Fruit fly (Drosophila melanogaster) whole organism, wandering third instar larva: Measurements from ENCODE around the gene Reck.
A peak's percentile ranks its signal among the peaks of the same experiment; 100 is the strongest.

Experiments used
- Abd-B ChIP-seq: fragments of >200 bp; optimal IDR thresholded peaks from 2 replicates; lab custom pipeline; 2017; ENCODE audit warnings: missing biosample characterization, missing genetic modification characterization
- CG32264 ChIP-seq: fragments of 200-800 bp; sonication (Bioruptor generic); optimal IDR thresholded peaks from 2 replicates; lab custom pipeline; 2016; ENCODE audit warnings: missing biosample characterization, missing genetic modification characterization
- CG9705 ChIP-seq: fragments of 200-800 bp; sonication (Bioruptor generic); optimal IDR thresholded peaks from 2 replicates; lab custom pipeline; 2018; ENCODE audit warnings: missing biosample characterization, mild to moderate bottlenecking, missing genetic modification characterization
- CrebA ChIP-seq: fragments of 200-800 bp; sonication (Bioruptor generic); optimal IDR thresholded peaks from 2 replicates; lab custom pipeline; 2016; ENCODE audit warnings: missing biosample characterization, mild to moderate bottlenecking, missing genetic modification characterization, borderline replicate concordance
- Dfd ChIP-seq: fragments of >200 bp; optimal IDR thresholded peaks from 2 replicates; lab custom pipeline; 2017; ENCODE audit warnings: missing biosample characterization, missing genetic modification characterization
- Dif ChIP-seq: fragments of 200-275, 200-300 bp; sonication (Bioruptor generic); optimal IDR thresholded peaks from 2 replicates; lab custom pipeline; 2018; ENCODE audit warnings: missing biosample characterization, missing genetic modification characterization; ENCODE audit not compliant: partially characterized antibody
- GATAd ChIP-seq: sonication (Bioruptor generic); optimal IDR thresholded peaks from 2 replicates; lab custom pipeline; 2016; ENCODE audit warnings: missing biosample characterization, missing genetic modification characterization
- HLH106 ChIP-seq: fragments of 200-800 bp; optimal IDR thresholded peaks from 3 replicates; lab custom pipeline; 2019; ENCODE audit warnings: missing biosample characterization, mild to moderate bottlenecking, missing genetic modification characterization, moderate library complexity
- Hnf4 ChIP-seq: fragments of 200-800 bp; sonication (Bioruptor generic); optimal IDR thresholded peaks from 2 replicates; lab custom pipeline; 2016; ENCODE audit warnings: missing biosample characterization, mild to moderate bottlenecking, missing genetic modification characterization
- Hr78 ChIP-seq: fragments of >200 bp; optimal IDR thresholded peaks from 2 replicates; lab custom pipeline; 2017; ENCODE audit warnings: missing biosample characterization, missing genetic modification characterization
- Hr83 ChIP-seq: fragments of 200-300 bp; sonication (Bioruptor generic); optimal IDR thresholded peaks from 2 replicates; lab custom pipeline; 2016; ENCODE audit warnings: missing biosample characterization, mild to moderate bottlenecking, missing genetic modification characterization, moderate library complexity; ENCODE audit not compliant: poor library complexity, severe bottlenecking
- Myc ChIP-seq: fragments of >200 bp; optimal IDR thresholded peaks from 2 replicates; lab custom pipeline; 2017
- OdsH ChIP-seq: fragments of 200-800 bp; sonication (Bioruptor generic); optimal IDR thresholded peaks from 2 replicates; lab custom pipeline; 2016; ENCODE audit warnings: missing biosample characterization, mild to moderate bottlenecking, missing genetic modification characterization
- Sp1 ChIP-seq: fragments of 200-800 bp; sonication (Bioruptor generic); optimal IDR thresholded peaks from 3 replicates; lab custom pipeline; 2019; ENCODE audit warnings: missing biosample characterization, mild to moderate bottlenecking, missing genetic modification characterization, moderate library complexity
- Vsx2 ChIP-seq: fragments of 200-300, 225-300 bp; sonication (Bioruptor generic); optimal IDR thresholded peaks from 2 replicates; lab custom pipeline; 2018; ENCODE audit warnings: missing biosample characterization, missing genetic modification characterization; ENCODE audit not compliant: partially characterized antibody
- br ChIP-seq: fragments of 200-800 bp; sonication (Bioruptor generic); optimal IDR thresholded peaks from 2 replicates; lab custom pipeline; 2016; ENCODE audit warnings: missing biosample characterization, missing genetic modification characterization
- brk ChIP-seq: fragments of 200-800 bp; sonication (Bioruptor generic); optimal IDR thresholded peaks from 2 replicates; lab custom pipeline; 2016; ENCODE audit warnings: missing biosample characterization, mild to moderate bottlenecking, missing genetic modification characterization
- dl ChIP-seq, 2 experiments: fragments of 175-275, 200-275 bp in 1 of 2; fragments of 200-275 bp in 1 of 2; sonication (Bioruptor generic); optimal IDR thresholded peaks; lab custom pipeline; 2018; ENCODE audit warnings: mild to moderate bottlenecking in 2 of 2, missing biosample characterization in 2 of 2, missing genetic modification characterization in 2 of 2, moderate library complexity in 2 of 2; ENCODE audit not compliant: partially characterized antibody in 2 of 2, insufficient read depth in 1 of 2
- dmrt93B ChIP-seq: fragments of 200-800 bp; sonication (Bioruptor generic); optimal IDR thresholded peaks from 2 replicates; lab custom pipeline; 2018; ENCODE audit warnings: missing biosample characterization, mild to moderate bottlenecking, missing genetic modification characterization
- dsf ChIP-seq: sonication (Bioruptor generic); optimal IDR thresholded peaks from 2 replicates; lab custom pipeline; 2016; ENCODE audit warnings: missing biosample characterization, missing genetic modification characterization, borderline replicate concordance
- ey ChIP-seq: fragments of 200-800 bp; sonication (Bioruptor generic); optimal IDR thresholded peaks from 2 replicates; lab custom pipeline; 2016; ENCODE audit warnings: missing biosample characterization, missing genetic modification characterization
- foxo ChIP-seq, 2 experiments: fragments of 200-800 bp; sonication (Bioruptor generic); optimal IDR thresholded peaks; 2 replicates in 1 of 2; 3 replicates in 1 of 2; lab custom pipeline; 2016 to 2017; ENCODE audit warnings: missing biosample characterization in 2 of 2, missing genetic modification characterization in 2 of 2
- fru ChIP-seq: fragments of 200-800 bp; sonication (Bioruptor generic); optimal IDR thresholded peaks from 3 replicates; lab custom pipeline; 2016; ENCODE audit warnings: missing biosample characterization, mild to moderate bottlenecking, missing genetic modification characterization
- h ChIP-seq: fragments of 200-800 bp; sonication (Bioruptor generic); optimal IDR thresholded peaks from 3 replicates; lab custom pipeline; 2016; ENCODE audit warnings: missing biosample characterization, mild to moderate bottlenecking, missing genetic modification characterization
- jim ChIP-seq: fragments of 175-275, 200-325 bp; sonication (Bioruptor generic); optimal IDR thresholded peaks from 2 replicates; lab custom pipeline; 2016; ENCODE audit warnings: missing biosample characterization, mild to moderate bottlenecking, missing genetic modification characterization
- pan ChIP-seq: fragments of >200 bp; optimal IDR thresholded peaks from 2 replicates; lab custom pipeline; 2017
- psq ChIP-seq: fragments of 200-800 bp; sonication (Bioruptor generic); optimal IDR thresholded peaks from 3 replicates; lab custom pipeline; 2017; ENCODE audit warnings: missing biosample characterization, mild to moderate bottlenecking, missing genetic modification characterization, moderate library complexity
- rgr ChIP-seq: fragments of 200-800 bp; sonication (Bioruptor generic); optimal IDR thresholded peaks from 3 replicates; lab custom pipeline; 2016; ENCODE audit warnings: missing biosample characterization, mild to moderate bottlenecking, missing genetic modification characterization
- sage ChIP-seq: fragments of 200-800 bp; sonication (Bioruptor generic); optimal IDR thresholded peaks from 2 replicates; lab custom pipeline; 2016; ENCODE audit warnings: missing biosample characterization, mild to moderate bottlenecking, missing genetic modification characterization
- sv ChIP-seq: fragments of 200-800 bp; sonication (Bioruptor generic); optimal IDR thresholded peaks from 3 replicates; lab custom pipeline; 2016; ENCODE audit warnings: missing biosample characterization, missing genetic modification characterization
- tai ChIP-seq: sonication (Bioruptor generic); optimal IDR thresholded peaks from 2 replicates; lab custom pipeline; 2016; ENCODE audit warnings: missing biosample characterization, missing genetic modification characterization
- usp ChIP-seq: fragments of >200 bp; optimal IDR thresholded peaks from 2 replicates; lab custom pipeline; 2017; ENCODE audit warnings: missing biosample characterization, missing genetic modification characterization
- woc ChIP-seq: sonication (Bioruptor generic); optimal IDR thresholded peaks from 2 replicates; lab custom pipeline; 2016; ENCODE audit warnings: missing biosample characterization, mild to moderate bottlenecking, missing genetic modification characterization

Gene Reck

DNA sequence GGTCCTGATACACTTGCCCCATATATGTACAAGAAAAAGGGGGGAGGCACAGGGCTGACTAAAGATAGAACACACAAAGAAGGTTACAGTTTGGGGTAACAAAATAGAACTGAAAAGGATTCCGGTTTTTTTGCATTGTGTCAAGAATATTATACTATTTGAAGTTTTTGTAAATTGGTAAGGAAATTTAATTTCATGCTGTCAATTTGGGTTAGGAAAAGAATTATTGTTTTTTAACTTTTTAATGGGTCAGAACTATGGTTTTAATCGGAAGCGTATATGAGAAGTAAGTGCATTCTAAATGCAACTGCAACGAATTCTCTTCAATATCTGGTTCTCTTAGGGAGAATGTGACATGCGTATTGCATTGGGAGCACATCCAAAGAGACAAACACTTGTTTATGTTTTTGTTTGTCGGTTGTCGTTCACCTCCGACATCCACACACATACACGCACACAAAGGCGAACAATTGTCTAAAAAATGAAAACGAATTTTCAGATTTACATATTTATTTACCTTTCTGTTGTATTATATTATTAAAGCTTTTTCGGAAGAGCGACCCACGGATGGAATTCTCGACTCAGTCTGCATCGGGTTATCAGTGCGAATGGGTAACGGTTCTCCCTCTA is 29.2 kb downstream of the Reck start, which contains the start of gene mnd:
Gene mnd, plus strand, starts transcription at position 580 of the 630 bp plus-strand sequence.
- TF ChIP-seq h (GFP tag; lab: Kevin White, UChicago) (peak; percentile 44), fru (GFP tag; lab: Kevin White, UChicago) (peak; percentile 2), foxo (GFP tag; optimal IDR thresholded peaks at IDR 0.05; lab: Kevin White, UChicago) (peak in 1 of 2 experiments; percentile 24), ey (GFP tag; lab: Kevin White, UChicago) (peak; percentile 13), Hr78 (GFP tag; lab: Kevin White, UChicago) (no peak)

DNA sequence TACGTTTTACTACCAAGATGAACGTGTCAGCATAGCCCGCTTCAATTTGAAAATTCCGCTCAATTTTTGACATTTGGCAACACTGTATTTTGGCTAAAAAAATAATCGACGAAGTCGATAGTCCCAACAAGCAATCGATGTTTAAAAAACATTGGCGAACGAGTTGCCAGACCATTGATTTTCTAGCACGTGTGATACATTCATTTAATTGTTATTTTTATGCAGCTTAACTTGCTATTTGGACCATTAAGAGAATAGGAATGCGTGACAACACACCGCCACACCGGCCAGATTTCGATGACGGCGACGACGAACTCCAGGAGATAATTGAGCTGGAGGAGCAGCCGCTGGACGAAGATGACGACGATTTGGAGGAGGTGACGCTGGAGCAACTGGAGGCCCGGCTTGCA is 31.2 kb downstream of the Reck start, which contains the start of gene CG5114:
Gene CG5114, plus strand, starts transcription at position 161 of the 410 bp plus-strand sequence.
- TF ChIP-seq tai (peak; percentile 65), psq (no peak), CG32264 (GFP tag; lab: Kevin White, UChicago) (no peak), HLH106 (tag; lab: Kevin White, UChicago) (peak; percentile 34), h (GFP tag; lab: Kevin White, UChicago) (peak; percentile 58), pan (lab: Kevin White, UChicago) (no peak), sage (no peak), woc (no peak), foxo (GFP tag; optimal IDR thresholded peaks at IDR 0.05; lab: Kevin White, UChicago) (peak in 1 of 2 experiments; percentile 46), CrebA (GFP tag; lab: Kevin White, UChicago) (no peak), br (GFP tag; lab: Kevin White, UChicago) (peak; percentile 35), brk (GFP tag; lab: Kevin White, UChicago) (peak; percentile 31), jim (GFP tag; lab: Kevin White, UChicago) (no peak), Myc (peak; percentile 42), CG9705 (peak; percentile 30), Hnf4 (GFP tag; lab: Kevin White, UChicago) (peak; percentile 73), sv (GFP tag; lab: Kevin White, UChicago) (peak; percentile 49), dmrt93B (GFP tag; lab: Kevin White, UChicago) (no peak), ey (GFP tag; lab: Kevin White, UChicago) (peak; percentile 14), OdsH (GFP tag; lab: Kevin White, UChicago) (no peak), Hr83 (GFP tag; lab: Kevin White, UChicago) (peak; percentile 62), Dif (GFP tag; lab: Kevin White, UChicago) (no peak), fru (GFP tag; lab: Kevin White, UChicago) (peak; percentile 16), GATAd (GFP tag; lab: Kevin White, UChicago) (no peak), Dfd (no peak), Vsx2 (GFP tag; lab: Kevin White, UChicago) (no peak), rgr (GFP tag; lab: Kevin White, UChicago) (peak; percentile 48)

DNA sequence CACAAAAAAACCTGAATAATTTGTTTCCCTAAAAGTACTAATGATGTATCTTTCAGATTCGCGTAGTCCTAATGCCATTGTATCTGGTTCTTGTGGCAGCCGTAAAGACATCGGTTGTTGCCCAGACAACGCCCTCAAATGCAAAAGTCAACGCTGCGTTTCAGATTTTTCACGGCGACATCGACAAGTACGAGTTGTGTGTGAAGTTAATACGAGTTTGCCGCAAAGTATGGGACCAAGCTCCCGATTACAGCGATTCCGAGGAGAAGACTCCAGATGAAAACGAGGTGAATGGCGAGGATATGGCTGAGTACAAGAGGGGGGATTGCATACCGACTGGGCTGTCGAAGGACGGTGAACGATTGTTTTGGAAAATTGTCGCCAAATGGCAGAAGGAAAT is 33.8 kb downstream of the Reck start:
- no peak for TF ChIP-seq OdsH (GFP tag; lab: Kevin White, UChicago)
- TF ChIP-seq Abd-B (GFP tag; lab: Kevin White, UChicago) = no peak
- TF ChIP-seq woc = no peak
- no peak for TF ChIP-seq Vsx2 (GFP tag; lab: Kevin White, UChicago)
- TF ChIP-seq Dfd = no peak
- TF ChIP-seq Hnf4 (GFP tag; lab: Kevin White, UChicago) = no peak
- TF ChIP-seq dl (GFP tag; optimal IDR thresholded peaks at IDR 0.05; lab: Kevin White, UChicago; ENCODE audit: insufficient read depth in 1 of 2, partially characterized antibody in 2 of 2) = no peak
- no peak for TF ChIP-seq psq
- TF ChIP-seq usp = no peak
- TF ChIP-seq ey (GFP tag; lab: Kevin White, UChicago) = no peak
- TF ChIP-seq fru (GFP tag; lab: Kevin White, UChicago) = no peak
- no peak for TF ChIP-seq dsf (GFP tag; lab: Kevin White, UChicago)
- no peak for TF ChIP-seq Sp1 (GFP tag; lab: Kevin White, UChicago)
- no peak for TF ChIP-seq HLH106 (tag; lab: Kevin White, UChicago)
